Worm (Caenorhabditis elegans) whole organism, late embryonic: Measurements from ENCODE around the gene dyf-3.

ENCODE experiments used
- C08G9.2 ChIP-seq: sonication (generic microtip); optimal IDR thresholded peaks from 2 replicates; lab custom pipeline; 2016; ENCODE audit warnings: mild to moderate bottlenecking, missing genetic modification characterization, moderate library complexity, missing compliant biosample characterization
- K02D7.2 ChIP-seq: sonication (generic microtip); optimal IDR thresholded peaks from 2 replicates; lab custom pipeline; 2017; ENCODE audit warnings: mild to moderate bottlenecking, missing genetic modification characterization, missing compliant biosample characterization
- T23F11.4 ChIP-seq: fragments of 200-800 bp; sonication (Bioruptor generic); optimal IDR thresholded peaks from 2 replicates; lab custom pipeline; 2018; ENCODE audit warnings: mild to moderate bottlenecking, missing genetic modification characterization, missing compliant biosample characterization
- Y22D7AL.16 ChIP-seq: sonication (generic microtip); optimal IDR thresholded peaks from 2 replicates; lab custom pipeline; 2016; ENCODE audit warnings: missing genetic modification characterization, missing compliant biosample characterization
- ceh-18 ChIP-seq: sonication (generic microtip); optimal IDR thresholded peaks from 2 replicates; lab custom pipeline; 2016; ENCODE audit warnings: missing genetic modification characterization, missing compliant biosample characterization
- ceh-19 ChIP-seq: fragments of 200-800 bp; sonication (Bioruptor generic); optimal IDR thresholded peaks from 2 replicates; lab custom pipeline; 2018; ENCODE audit warnings: mild to moderate bottlenecking, missing genetic modification characterization, missing compliant biosample characterization
- ceh-2 ChIP-seq: sonication (generic microtip); optimal IDR thresholded peaks from 2 replicates; lab custom pipeline; 2016; ENCODE audit warnings: missing genotype, missing genetic modification characterization, missing compliant biosample characterization
- ceh-34 ChIP-seq: sonication (generic microtip); optimal IDR thresholded peaks from 2 replicates; lab custom pipeline; 2016; ENCODE audit warnings: mild to moderate bottlenecking, missing genetic modification characterization, missing compliant biosample characterization
- ceh-48 ChIP-seq: sonication (generic microtip); optimal IDR thresholded peaks from 2 replicates; lab custom pipeline; 2016; ENCODE audit warnings: missing genetic modification characterization, inconsistent platforms, missing compliant biosample characterization
- ceh-9 ChIP-seq: sonication (generic microtip); optimal IDR thresholded peaks from 2 replicates; lab custom pipeline; 2016; ENCODE audit warnings: mild to moderate bottlenecking, missing genetic modification characterization, inconsistent platforms, missing compliant biosample characterization
- che-1 ChIP-seq: sonication (generic microtip); optimal IDR thresholded peaks from 2 replicates; lab custom pipeline; 2016; ENCODE audit warnings: mild to moderate bottlenecking, missing genetic modification characterization, missing compliant biosample characterization
- ets-4 ChIP-seq: sonication (generic microtip); optimal IDR thresholded peaks from 2 replicates; lab custom pipeline; 2016; ENCODE audit warnings: missing genetic modification characterization, missing compliant biosample characterization
- fax-1 ChIP-seq: sonication (generic microtip); optimal IDR thresholded peaks from 2 replicates; lab custom pipeline; 2016; ENCODE audit warnings: missing genotype, missing genetic modification characterization, missing compliant biosample characterization
- fkh-10 ChIP-seq: fragments of 150-350 bp; optimal IDR thresholded peaks from 2 replicates; lab custom pipeline; 2014; ENCODE audit warnings: missing biosample characterization, missing genetic modification reagents, missing genetic modification characterization
- hlh-6 ChIP-seq: sonication (generic microtip); optimal IDR thresholded peaks from 2 replicates; lab custom pipeline; 2016; ENCODE audit warnings: missing genotype, missing genetic modification characterization, missing compliant biosample characterization
- lin-11 ChIP-seq: fragments of 200-800 bp; sonication (Bioruptor generic); optimal IDR thresholded peaks from 2 replicates; lab custom pipeline; 2018; ENCODE audit warnings: mild to moderate bottlenecking, missing genetic modification characterization, missing compliant biosample characterization
- mec-3 ChIP-seq: sonication (generic microtip); optimal IDR thresholded peaks from 2 replicates; lab custom pipeline; 2016; ENCODE audit warnings: borderline replicate concordance, missing genetic modification characterization, missing compliant biosample characterization
- nfya-1 ChIP-seq: sonication (generic microtip); optimal IDR thresholded peaks from 2 replicates; lab custom pipeline; 2017; ENCODE audit warnings: missing genetic modification characterization, mild to moderate bottlenecking, missing compliant biosample characterization, antibody characterized with exemption, moderate library complexity
- nhr-11 ChIP-seq: fragments of 150-350 bp; optimal IDR thresholded peaks from 2 replicates; lab custom pipeline; 2014; ENCODE audit warnings: missing biosample characterization, missing genetic modification characterization
- nhr-232 ChIP-seq: sonication (generic microtip); optimal IDR thresholded peaks from 2 replicates; lab custom pipeline; 2016; ENCODE audit warnings: missing genetic modification characterization, missing compliant biosample characterization
- npax-4 ChIP-seq: sonication (generic microtip); optimal IDR thresholded peaks from 2 replicates; lab custom pipeline; 2016; ENCODE audit warnings: missing genetic modification characterization, missing compliant biosample characterization
- pat-9 ChIP-seq: fragments of 200-800 bp; sonication (Bioruptor generic); optimal IDR thresholded peaks from 2 replicates; lab custom pipeline; 2018; ENCODE audit warnings: mild to moderate bottlenecking, missing genetic modification characterization, moderate library complexity, missing compliant biosample characterization
- pax-1 ChIP-seq: fragments of 150-350 bp; optimal IDR thresholded peaks from 2 replicates; lab custom pipeline; 2014; ENCODE audit warnings: missing biosample characterization, missing genetic modification characterization
- pha-4 ChIP-seq: fragments of 150-350 bp; optimal IDR thresholded peaks from 2 replicates; lab custom pipeline; 2018; ENCODE audit warnings: missing biosample characterization, missing genetic modification reagents, missing genetic modification characterization
- ref-2 ChIP-seq: sonication (generic microtip); optimal IDR thresholded peaks from 2 replicates; lab custom pipeline; 2016; ENCODE audit warnings: missing genetic modification characterization, missing compliant biosample characterization
- sdc-2 ChIP-seq: sonication (generic microtip); optimal IDR thresholded peaks from 2 replicates; lab custom pipeline; 2016; ENCODE audit warnings: missing genotype, missing genetic modification characterization, missing compliant biosample characterization
- sox-2 ChIP-seq: fragments of 200-800 bp; sonication (Bioruptor generic); IDR thresholded peaks from 2 replicates; pipeline ENCODE4 v1.3.6; 2022; ENCODE audit warnings: missing genetic modification reagents, missing genetic modification characterization, missing compliant biosample characterization
- sox-4 ChIP-seq: sonication (generic microtip); optimal IDR thresholded peaks from 2 replicates; lab custom pipeline; 2017; ENCODE audit warnings: mild to moderate bottlenecking, missing genetic modification characterization, inconsistent platforms, missing compliant biosample characterization
- syd-9 ChIP-seq: sonication (generic microtip); optimal IDR thresholded peaks from 2 replicates; lab custom pipeline; 2016; ENCODE audit warnings: mild to moderate bottlenecking, missing genetic modification characterization, moderate library complexity, missing compliant biosample characterization
- unc-42 ChIP-seq: sonication (generic microtip); optimal IDR thresholded peaks from 2 replicates; lab custom pipeline; 2016; ENCODE audit warnings: missing genotype, missing genetic modification characterization, missing compliant biosample characterization
- unc-55 ChIP-seq: sonication (generic microtip); optimal IDR thresholded peaks from 2 replicates; lab custom pipeline; 2017; ENCODE audit warnings: missing biosample characterization, missing genetic modification reagents, missing genetic modification characterization
- unc-86 ChIP-seq: sonication (generic microtip); optimal IDR thresholded peaks from 2 replicates; lab custom pipeline; 2016; ENCODE audit warnings: missing genetic modification characterization, missing compliant biosample characterization
- zip-5 ChIP-seq: sonication (generic microtip); optimal IDR thresholded peaks from 2 replicates; lab custom pipeline; 2016; ENCODE audit warnings: missing genetic modification characterization, missing compliant biosample characterization
- ztf-16 ChIP-seq: sonication (generic microtip); optimal IDR thresholded peaks from 2 replicates; lab custom pipeline; 2017; ENCODE audit warnings: missing genetic modification characterization, missing compliant biosample characterization

The dyf-3 gene

DNA sequence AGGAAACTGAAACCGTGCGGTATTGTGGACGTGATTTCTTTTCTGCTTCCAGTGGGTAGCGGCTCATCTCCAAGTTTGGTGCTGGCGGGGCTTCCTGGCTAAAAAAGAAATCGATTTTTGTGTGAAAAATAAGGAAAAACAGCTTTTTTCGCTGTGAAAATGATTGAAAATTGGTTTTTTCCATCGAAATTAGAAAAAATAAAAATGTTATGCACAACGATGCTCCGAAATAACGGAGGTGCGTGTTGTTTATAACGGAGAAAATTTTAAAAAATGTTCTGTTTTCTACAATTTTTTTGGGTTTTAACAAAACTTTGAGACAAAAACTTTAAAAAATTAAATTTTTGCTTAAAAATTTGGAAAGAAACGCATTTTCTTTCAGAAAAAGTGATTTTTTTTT, 15.8 kb downstream of the dyf-3 start:
- TF ChIP-seq lin-11 (tag; lab: Kevin White, UChicago) = no peak
- no peak for TF ChIP-seq ceh-48
- TF ChIP-seq ceh-34 = no peak
- TF ChIP-seq ets-4 (tag; lab: Kevin White, UChicago) = no peak
- no peak for TF ChIP-seq hlh-6
- TF ChIP-seq nhr-232 (tag; lab: Kevin White, UChicago) = no peak
- TF ChIP-seq, all 69 proteins: peak for 0

DNA sequence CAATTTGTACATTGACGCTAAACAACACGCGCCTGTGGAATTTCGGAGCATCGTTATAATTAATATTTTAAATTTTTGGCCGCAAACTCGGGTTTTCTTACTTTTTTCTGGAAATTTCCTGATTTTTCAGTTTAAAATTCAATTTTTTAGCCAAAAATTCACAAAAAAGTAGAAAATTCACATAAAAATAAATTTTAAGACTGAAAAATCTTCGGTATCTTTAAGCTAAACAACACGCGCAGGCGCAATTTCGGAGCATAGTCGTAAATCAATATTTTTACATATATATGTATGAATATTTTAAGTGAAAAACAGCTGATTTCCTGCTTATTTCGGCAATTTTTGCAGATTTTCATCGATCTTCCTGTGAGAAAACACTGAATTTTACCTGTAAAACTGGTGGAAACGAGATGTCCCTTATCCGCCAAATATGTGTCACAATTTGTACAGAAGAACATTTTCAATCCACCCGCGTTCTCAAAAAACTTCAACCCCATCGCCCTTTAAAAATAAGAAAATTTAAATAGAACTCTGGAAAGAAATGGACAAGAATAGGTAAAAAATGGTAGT, 16.6 kb downstream of the dyf-3 start, which contains the start of gene B0546.3:
TSS of gene B0546.3 (minus strand) at position 504 of the 570 bp plus-strand sequence.
- TF ChIP-seq sdc-2 (tag; lab: Kevin White, UChicago) = no peak
- no peak for TF ChIP-seq unc-55 (GFP tag; lab: Kevin White, UChicago)
- no peak for TF ChIP-seq pax-1 (tag; lab: Kevin White, UChicago)
- no peak for TF ChIP-seq ets-4 (tag; lab: Kevin White, UChicago)
- TF ChIP-seq ref-2 (tag; lab: Kevin White, UChicago) = no peak
- TF ChIP-seq sox-4 (tag; lab: Kevin White, UChicago) = no peak
- TF ChIP-seq C08G9.2 = no peak
- TF ChIP-seq mec-3 (tag; lab: Kevin White, UChicago) = no peak
- no peak for TF ChIP-seq che-1 (tag; lab: Kevin White, UChicago)
- TF ChIP-seq nfya-1 = no peak
- TF ChIP-seq nhr-11 = no peak
- TF ChIP-seq ceh-9 (tag; lab: Kevin White, UChicago) = no peak
- no peak for TF ChIP-seq ceh-34
- TF ChIP-seq ztf-16 (tag; lab: Kevin White, UChicago) = no peak

DNA sequence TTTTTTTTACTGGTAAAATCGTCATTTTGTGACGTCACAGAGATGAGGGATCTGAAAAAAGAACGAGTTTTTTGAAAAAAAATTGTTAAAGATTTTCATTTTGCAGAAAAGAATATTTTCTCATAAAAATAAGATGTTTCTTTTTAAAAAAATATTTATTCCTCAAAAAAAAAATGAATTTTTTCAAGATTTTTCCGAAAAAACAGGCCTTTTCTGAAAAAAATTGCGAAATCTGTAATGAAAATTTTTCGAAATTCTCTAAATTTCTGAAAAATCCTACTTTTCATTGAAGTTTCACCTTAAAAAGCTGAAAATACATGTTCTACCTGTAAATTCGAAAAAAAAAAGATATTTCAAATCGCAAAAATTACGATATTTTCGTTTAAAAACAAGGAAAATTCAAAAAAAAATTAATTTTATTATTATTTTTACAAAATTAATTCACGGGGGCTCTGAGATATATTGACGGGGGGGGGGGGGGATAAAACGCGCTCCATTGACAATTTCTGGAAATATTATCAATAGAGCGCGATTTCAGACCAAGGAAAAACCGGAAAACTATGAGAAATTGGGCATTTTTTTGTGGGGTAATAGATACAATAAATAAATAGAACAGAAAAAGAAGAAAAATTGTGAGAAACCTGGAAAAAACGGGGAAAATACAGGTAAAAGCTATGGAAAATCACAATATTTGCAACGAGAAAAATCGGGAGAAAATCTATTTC, 20.8 kb downstream of the dyf-3 start, which contains the start of gene otub-4:
TSS of gene otub-4 (minus strand) at position 51 of the 725 bp plus-strand sequence.
- TF ChIP-seq syd-9 (tag; lab: Kevin White, UChicago) (no peak), sox-2 (GFP tag; lab: Robert Waterston, UW) (no peak), mec-3 (tag; lab: Kevin White, UChicago) (no peak), C08G9.2 (no peak), hlh-6 (no peak), ceh-19 (GFP tag; lab: Kevin White, UChicago) (no peak), che-1 (tag; lab: Kevin White, UChicago) (no peak), Y22D7AL.16 (no peak), ceh-34 (no peak), ceh-18 (tag; lab: Kevin White, UChicago) (no peak), npax-4 (no peak), fax-1 (tag; lab: Kevin White, UChicago) (no peak), sox-4 (tag; lab: Kevin White, UChicago) (no peak), unc-86 (no peak), pha-4 (tag; lab: Kevin White, UChicago) (no peak), ceh-2 (no peak), unc-42 (tag; lab: Kevin White, UChicago) (no peak)

DNA sequence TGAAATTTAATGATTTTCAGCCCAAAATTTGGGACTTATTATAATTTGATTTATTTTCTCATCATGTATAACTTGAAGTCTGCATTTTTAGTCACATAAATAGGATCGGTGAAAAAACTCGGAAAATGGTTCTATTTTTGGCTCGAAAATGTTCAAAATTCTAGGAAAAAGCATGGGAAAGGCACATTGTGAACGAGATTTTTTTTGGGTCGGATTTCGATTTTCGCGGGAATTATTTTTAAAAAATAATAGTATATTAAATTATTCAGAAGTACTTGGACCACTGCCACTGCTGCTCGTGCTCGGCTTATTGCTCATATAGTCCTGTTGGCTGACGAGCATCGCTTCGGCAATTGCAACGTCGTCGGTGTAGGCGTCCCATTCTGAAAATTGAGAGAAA, 25.7 kb downstream of the dyf-3 start:
- TF ChIP-seq K02D7.2 = no peak
- no peak for TF ChIP-seq T23F11.4
- TF ChIP-seq unc-86 = no peak
- no peak for TF ChIP-seq syd-9 (tag; lab: Kevin White, UChicago)
- no peak for TF ChIP-seq zip-5 (tag; lab: Kevin White, UChicago)
- TF ChIP-seq pat-9 (tag; lab: Kevin White, UChicago) = no peak
- no peak for TF ChIP-seq fkh-10 (GFP tag; lab: Kevin White, UChicago)
- no peak for TF ChIP-seq fax-1 (tag; lab: Kevin White, UChicago)
- no peak for TF ChIP-seq ceh-48
- TF ChIP-seq mec-3 (tag; lab: Kevin White, UChicago) = no peak
- TF ChIP-seq ceh-18 (tag; lab: Kevin White, UChicago) = no peak
